Fruit fly (Drosophila melanogaster): ENCODE results near the gene Hsp23.

dm6 chr3L:9338510-9338909, 43.2 kb upstream of the Hsp23 start, which contains the start of gene PGRP-LC:
- TF ChIP-seq CG8478 (optimal IDR thresholded peaks at IDR 0.05) (no peak), psq (optimal IDR thresholded peaks at IDR 0.05) (no peak), Dll (optimal IDR thresholded peaks at IDR 0.05) (no peak), usp (GFP tag; optimal IDR thresholded peaks at IDR 0.05) (no peak), EcR (GFP tag; optimal IDR thresholded peaks at IDR 0.05) (no peak)
